Fruit fly (Drosophila melanogaster) whole organism: ENCODE measurements around the gene polybromo.

Experiments
- EcR ChIP-seq, 2 experiments: fragments of >200 bp; optimal IDR thresholded peaks; 2 replicates each; lab custom pipeline; 2017; ENCODE audit warnings: missing biosample characterization in 2 of 2, missing genetic modification characterization in 2 of 2, missing genetic modification reagents in 2 of 2
- pan ChIP-seq: fragments of >200 bp; optimal IDR thresholded peaks from 2 replicates; lab custom pipeline; 2017
- psq ChIP-seq: fragments of >200 bp; optimal IDR thresholded peaks from 2 replicates; lab custom pipeline; 2017
- usp ChIP-seq: fragments of >200 bp; optimal IDR thresholded peaks from 2 replicates; lab custom pipeline; 2017; ENCODE audit warnings: missing biosample characterization, missing genetic modification characterization, mixed read lengths

- TF ChIP-seq EcR (GFP tag; optimal IDR thresholded peaks at IDR 0.05; lab: Kevin White, UChicago) (no peak), usp (GFP tag; lab: Kevin White, UChicago) (no peak), psq (lab: Kevin White, UChicago) (no peak), pan (no peak)
Observed at dm6 chr3R:24850420-24850819, 45.4 kb upstream of the polybromo start, which contains the start of gene CG7006.
